Fruit fly (Drosophila melanogaster) whole organism, prepupa: ENCODE results near the gene PGRP-SA.
A peak's percentile ranks its signal among the peaks of the same experiment; 100 is the strongest.

Experiments
- Blimp-1 ChIP-seq: fragments of 200-800 bp; sonication (Bioruptor generic); optimal IDR thresholded peaks from 3 replicates; lab custom pipeline; 2017; ENCODE audit warnings: missing biosample characterization, missing genetic modification characterization, mild to moderate bottlenecking, moderate library complexity, missing genetic modification reagents
- CG11762 ChIP-seq: fragments of 200-800 bp; sonication (Bioruptor generic); optimal IDR thresholded peaks from 3 replicates; lab custom pipeline; 2016; ENCODE audit warnings: missing biosample characterization, missing genetic modification characterization; ENCODE audit not compliant: insufficient read depth
- CG1621 ChIP-seq: fragments of 200-800 bp; sonication (Bioruptor generic); optimal IDR thresholded peaks from 3 replicates; lab custom pipeline; 2018; ENCODE audit warnings: missing biosample characterization, mild to moderate bottlenecking, missing genetic modification characterization
- CG16779 ChIP-seq: fragments of 200-800 bp; sonication (Bioruptor generic); optimal IDR thresholded peaks from 3 replicates; lab custom pipeline; 2017; ENCODE audit warnings: missing biosample characterization, mild to moderate bottlenecking, missing genetic modification characterization
- CG6163 ChIP-seq: fragments of 200-800 bp; sonication (Bioruptor generic); IDR thresholded peaks from 3 replicates; pipeline ENCODE4 v1.3.6; 2022; ENCODE audit warnings: missing biosample characterization, missing genetic modification characterization
- CG8632 ChIP-seq: fragments of 200-800 bp; sonication (Bioruptor generic); optimal IDR thresholded peaks from 3 replicates; lab custom pipeline; 2016; ENCODE audit warnings: missing biosample characterization, missing genetic modification characterization
- Hr39 ChIP-seq: fragments of 200-800 bp; sonication (Bioruptor generic); optimal IDR thresholded peaks from 2 replicates; lab custom pipeline; 2016; ENCODE audit warnings: missing biosample characterization, missing genetic modification characterization
- OdsH ChIP-seq: fragments of 200-800 bp; sonication (Bioruptor generic); optimal IDR thresholded peaks from 3 replicates; lab custom pipeline; 2016; ENCODE audit warnings: missing biosample characterization, missing genetic modification characterization
- Sox102F ChIP-seq: fragments of 200-800 bp; sonication (Bioruptor generic); optimal IDR thresholded peaks from 2 replicates; lab custom pipeline; 2016; ENCODE audit warnings: missing biosample characterization, mild to moderate bottlenecking, missing genetic modification characterization
- Sox15 ChIP-seq: fragments of 200-800 bp; sonication (Bioruptor generic); optimal IDR thresholded peaks from 3 replicates; lab custom pipeline; 2016; ENCODE audit warnings: missing biosample characterization, missing genetic modification characterization
- acj6 ChIP-seq: fragments of 200-800 bp; sonication (Bioruptor generic); optimal IDR thresholded peaks from 3 replicates; lab custom pipeline; 2016; ENCODE audit warnings: missing biosample characterization, missing genetic modification characterization
- salr ChIP-seq, 2 experiments: fragments of 200-800 bp; sonication (Bioruptor generic); optimal IDR thresholded peaks; 3 replicates each; lab custom pipeline; 2016 to 2018; ENCODE audit warnings: missing biosample characterization in 2 of 2, missing genetic modification characterization in 2 of 2, mild to moderate bottlenecking in 1 of 2
- spab ChIP-seq: fragments of 200-800 bp; sonication (Bioruptor generic); optimal IDR thresholded peaks from 2 replicates; lab custom pipeline; 2017; ENCODE audit warnings: missing biosample characterization, mild to moderate bottlenecking, missing genetic modification characterization, missing genetic modification reagents

DNA sequence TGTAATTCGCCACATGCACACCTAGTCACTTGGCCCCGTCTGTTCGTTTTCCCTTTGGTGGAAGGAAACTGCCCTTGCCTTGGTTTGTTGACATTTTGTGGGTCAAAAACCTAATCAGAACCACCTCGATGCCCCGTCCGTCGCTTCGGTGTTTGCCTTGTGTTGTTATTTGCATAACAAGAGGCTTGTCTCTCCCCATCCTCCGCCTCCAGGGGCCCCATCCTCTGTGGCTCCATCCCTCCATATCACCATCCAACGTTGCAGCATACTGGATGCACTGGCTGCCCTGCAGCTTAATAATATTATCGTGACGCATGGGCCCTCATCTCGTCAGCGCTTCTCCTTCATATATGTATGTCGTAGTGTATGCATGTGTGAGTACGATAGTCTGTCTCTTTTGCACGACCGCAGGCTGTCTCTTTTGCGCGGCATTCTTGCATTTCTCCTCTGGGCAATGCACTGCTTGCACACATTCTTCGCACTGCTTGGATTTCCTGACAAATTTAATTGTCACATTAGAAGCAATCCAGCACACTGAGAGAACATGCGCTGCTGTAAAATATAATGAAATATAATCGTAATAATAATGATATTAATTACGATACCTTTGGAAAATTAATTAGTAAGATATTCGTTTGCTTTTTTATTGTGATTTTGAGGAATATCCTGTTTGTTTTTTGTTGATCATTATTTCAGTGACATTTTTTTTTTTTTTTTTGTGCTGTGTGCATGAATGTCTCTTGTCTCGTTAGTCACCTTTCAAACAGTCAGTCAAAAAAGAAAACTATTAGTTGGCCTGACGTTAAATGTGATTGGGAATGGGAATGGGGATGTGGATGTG is 17.1 kb upstream of the PGRP-SA start:
- TF ChIP-seq CG6163 (GFP tag; lab: Robert Waterston, UW): peak; percentile 49; the same call in 2 of the 3 replicates
- no peak for TF ChIP-seq CG8632 (GFP tag; lab: Kevin White, UChicago)
- no peak for TF ChIP-seq CG16779 (tag; lab: Kevin White, UChicago)
- TF ChIP-seq acj6: peak; percentile 19
- no peak for TF ChIP-seq CG11762 (GFP tag; lab: Kevin White, UChicago)
- TF ChIP-seq Sox102F (GFP tag; lab: Kevin White, UChicago): no peak
- no peak for TF ChIP-seq spab (GFP tag; lab: Kevin White, UChicago)
- no peak for TF ChIP-seq CG1621
- TF ChIP-seq Sox15 (GFP tag; lab: Kevin White, UChicago): no peak
- TF ChIP-seq Hr39 (GFP tag; lab: Kevin White, UChicago): no peak
- TF ChIP-seq OdsH (GFP tag; lab: Kevin White, UChicago): no peak
- no peak for TF ChIP-seq Blimp-1 (GFP tag; lab: Kevin White, UChicago)
- TF ChIP-seq salr (GFP tag; optimal IDR thresholded peaks at IDR 0.05; lab: Kevin White, UChicago): peak in 1 of 2 experiments; percentile 66
